Worm (Caenorhabditis elegans) whole organism, early embryonic: ENCODE data around the gene lgc-13.

ENCODE experiments used
- aly-1 ChIP-seq: sonication (generic microtip); optimal IDR thresholded peaks from 2 replicates; lab custom pipeline; 2016; ENCODE audit warnings: missing genetic modification characterization, missing compliant biosample characterization
- ama-1 ChIP-seq: fragments of 150-350 bp; optimal IDR thresholded peaks from 2 replicates; lab custom pipeline; 2014
- ceh-36 ChIP-seq: sonication (generic microtip); optimal IDR thresholded peaks from 2 replicates; lab custom pipeline; 2016; ENCODE audit warnings: missing genetic modification characterization, inconsistent platforms, missing compliant biosample characterization
- flt-1 ChIP-seq: fragments of 200-800 bp; sonication (Bioruptor generic); IDR thresholded peaks from 2 replicates; pipeline ENCODE4 v1.3.6; 2022; ENCODE audit warnings: missing genetic modification characterization, missing compliant biosample characterization
- hmbx-1 ChIP-seq: sonication (generic microtip); optimal IDR thresholded peaks from 2 replicates; lab custom pipeline; 2016; ENCODE audit warnings: mild to moderate bottlenecking, missing genetic modification characterization, missing compliant biosample characterization
- pes-1 ChIP-seq: fragments of 200-800 bp; sonication (Bioruptor generic); IDR thresholded peaks from 2 replicates; pipeline ENCODE4 v1.3.6; 2022; ENCODE audit warnings: missing genetic modification reagents, missing genetic modification characterization, missing compliant biosample characterization
- tbx-11 ChIP-seq: fragments of 200-800 bp; sonication (Bioruptor generic); IDR thresholded peaks from 2 replicates; pipeline ENCODE4 v1.3.6; 2022; ENCODE audit warnings: missing genetic modification characterization, missing compliant biosample characterization
- tra-4 ChIP-seq: sonication (generic microtip); optimal IDR thresholded peaks from 2 replicates; lab custom pipeline; 2017; ENCODE audit warnings: missing genetic modification characterization, missing compliant biosample characterization

ce11 chrX:12160002-12160690 is 51.2 kb downstream of the lgc-13 start, which contains the start of gene F57G12.2:
- no peak for TF ChIP-seq tra-4
- no peak for TF ChIP-seq aly-1
- no peak for TF ChIP-seq hmbx-1 (tag; lab: Kevin White, UChicago)
- TF ChIP-seq ama-1 (lab: Kevin White, UChicago): no peak
- TF ChIP-seq flt-1: no peak
- no peak for TF ChIP-seq ceh-36
- no peak for TF ChIP-seq pes-1 (GFP tag; lab: Robert Waterston, UW)
- no peak for TF ChIP-seq tbx-11 (GFP tag; lab: Robert Waterston, UW)
